Fruit fly (Drosophila melanogaster) whole organism, embryonic: Measurements from ENCODE around the gene CG14657.

Experiments
- Atf-2 ChIP-seq: fragments of 200-800 bp; sonication (Bioruptor generic); optimal IDR thresholded peaks from 2 replicates; lab custom pipeline; 2016; ENCODE audit warnings: missing biosample characterization, missing genetic modification characterization
- CG10267 ChIP-seq: fragments of 200-800 bp; sonication (Bioruptor generic); optimal IDR thresholded peaks from 2 replicates; lab custom pipeline; 2018; ENCODE audit warnings: missing biosample characterization, mild to moderate bottlenecking, missing genetic modification characterization, moderate library complexity
- CG11456 ChIP-seq: fragments of 200-800 bp; sonication (Bioruptor generic); IDR thresholded peaks from 3 replicates; pipeline ENCODE4 v1.3.6; 2022; ENCODE audit warnings: missing biosample characterization, missing genetic modification characterization
- CG11560 ChIP-seq: fragments of 200-800 bp; sonication (Bioruptor generic); IDR thresholded peaks from 3 replicates; pipeline ENCODE4 v1.3.6; 2022; ENCODE audit warnings: missing biosample characterization, missing genetic modification characterization
- CG13123 ChIP-seq: fragments of 200-800 bp; sonication (Bioruptor generic); optimal IDR thresholded peaks from 2 replicates; lab custom pipeline; 2016; ENCODE audit warnings: missing biosample characterization, missing genetic modification characterization
- CG15696 ChIP-seq: fragments of 200-800 bp; sonication (Bioruptor generic); optimal IDR thresholded peaks from 2 replicates; lab custom pipeline; 2019; ENCODE audit warnings: missing biosample characterization, mild to moderate bottlenecking, missing genetic modification characterization, moderate library complexity
- CG16863 ChIP-seq: fragments of 200-800 bp; sonication (Bioruptor generic); optimal IDR thresholded peaks from 3 replicates; lab custom pipeline; 2016; ENCODE audit warnings: missing biosample characterization, missing genetic modification characterization
- CG17612 ChIP-seq: fragments of 200-800 bp; sonication (Bioruptor generic); IDR thresholded peaks from 2 replicates; pipeline ENCODE4 v1.3.6; 2022; ENCODE audit warnings: missing biosample characterization, missing genetic modification characterization
- CG32767 ChIP-seq: fragments of 200-800 bp; sonication (Bioruptor generic); IDR thresholded peaks from 2 replicates; pipeline ENCODE4 v1.3.6; 2022; ENCODE audit warnings: missing biosample characterization, missing genetic modification characterization
- CG3281 ChIP-seq: fragments of 200-800 bp; sonication (Bioruptor generic); optimal IDR thresholded peaks from 3 replicates; lab custom pipeline; 2017; ENCODE audit warnings: missing biosample characterization, mild to moderate bottlenecking, missing genetic modification characterization
- CG33213 ChIP-seq: fragments of 200-800 bp; sonication (Bioruptor generic); optimal IDR thresholded peaks from 3 replicates; lab custom pipeline; 2016; ENCODE audit warnings: missing biosample characterization, missing genetic modification characterization
- CG4820 ChIP-seq: fragments of 200-800 bp; sonication (Bioruptor generic); optimal IDR thresholded peaks from 3 replicates; lab custom pipeline; 2016; ENCODE audit warnings: missing biosample characterization, missing genetic modification characterization
- CG4854 ChIP-seq: fragments of 200-800 bp; sonication (Bioruptor generic); optimal IDR thresholded peaks from 2 replicates; lab custom pipeline; 2016; ENCODE audit warnings: missing biosample characterization, missing genetic modification characterization, inconsistent platforms
- CG8089 ChIP-seq: fragments of 200-800 bp; sonication (Bioruptor generic); optimal IDR thresholded peaks from 3 replicates; lab custom pipeline; 2016; ENCODE audit warnings: missing biosample characterization, missing genetic modification characterization
- CHES-1-like ChIP-seq: fragments of 200-800 bp; sonication (Bioruptor generic); optimal IDR thresholded peaks from 2 replicates; lab custom pipeline; 2016; ENCODE audit warnings: missing biosample characterization, missing genetic modification characterization
- D ChIP-seq, 2 experiments: fragments of 200-800 bp in 1 of 2; fragments of >200 bp in 1 of 2; sonication (Bioruptor generic) in 1 of 2; optimal IDR thresholded peaks; 2 replicates in 1 of 2; 3 replicates in 1 of 2; lab custom pipeline; 2017; ENCODE audit warnings: mild to moderate bottlenecking in 1 of 2, missing biosample characterization in 1 of 2, missing genetic modification characterization in 1 of 2, missing genetic modification reagents in 1 of 2
- D19B ChIP-seq: fragments of 200-800 bp; sonication (Bioruptor generic); optimal IDR thresholded peaks from 2 replicates; lab custom pipeline; 2017; ENCODE audit warnings: missing biosample characterization, mild to moderate bottlenecking, missing genetic modification characterization
- Dad ChIP-seq: fragments of 200-800 bp; sonication (Bioruptor generic); optimal IDR thresholded peaks from 3 replicates; lab custom pipeline; 2016; ENCODE audit warnings: missing biosample characterization, missing genetic modification characterization
- ERR ChIP-seq: fragments of 200-800 bp; sonication (Bioruptor generic); optimal IDR thresholded peaks from 2 replicates; lab custom pipeline; 2016; ENCODE audit warnings: missing biosample characterization, missing genetic modification characterization
- Kr ChIP-seq: fragments of 200-800 bp; sonication (Bioruptor generic); optimal IDR thresholded peaks from 2 replicates; lab custom pipeline; 2017; ENCODE audit warnings: missing biosample characterization, mild to moderate bottlenecking, missing genetic modification characterization
- Lpt ChIP-seq: fragments of >200 bp; optimal IDR thresholded peaks from 2 replicates; lab custom pipeline; 2018; ENCODE audit warnings: missing biosample characterization, missing genetic modification characterization
- NC2α ChIP-seq: fragments of 200-800 bp; sonication (Bioruptor generic); optimal IDR thresholded peaks from 2 replicates; lab custom pipeline; 2016; ENCODE audit warnings: missing biosample characterization, missing genetic modification characterization
- NFAT ChIP-seq: fragments of 200-800 bp; sonication (Bioruptor generic); IDR thresholded peaks from 2 replicates; pipeline ENCODE4 v1.3.6; 2022; ENCODE audit warnings: missing biosample characterization, missing genetic modification characterization
- NK7.1 ChIP-seq: fragments of 200-800 bp; sonication (Bioruptor generic); optimal IDR thresholded peaks from 3 replicates; lab custom pipeline; 2016; ENCODE audit warnings: missing biosample characterization, missing genetic modification characterization
- Oaz ChIP-seq: fragments of 200-800 bp; sonication (Bioruptor generic); IDR thresholded peaks from 2 replicates; pipeline ENCODE4 v1.3.6; 2022; ENCODE audit warnings: missing biosample characterization, missing genetic modification characterization
- Optix ChIP-seq: fragments of 200-800 bp; sonication (Bioruptor generic); IDR thresholded peaks from 3 replicates; pipeline ENCODE4 v1.3.6; 2022; ENCODE audit warnings: missing biosample characterization, missing genetic modification characterization
- Poxn ChIP-seq: fragments of 200-800 bp; sonication (Bioruptor generic); IDR thresholded peaks from 2 replicates; pipeline ENCODE4 v1.3.6; 2022; ENCODE audit warnings: missing biosample characterization, missing genetic modification characterization
- Rfx ChIP-seq: fragments of 200-800 bp; sonication (Bioruptor generic); IDR thresholded peaks from 2 replicates; pipeline ENCODE4 v1.3.6; 2022; ENCODE audit warnings: missing biosample characterization, missing genetic modification characterization
- Ssrp ChIP-seq: fragments of 200-800 bp; sonication (Bioruptor generic); optimal IDR thresholded peaks from 2 replicates; lab custom pipeline; 2018; ENCODE audit warnings: missing biosample characterization, mild to moderate bottlenecking, missing genetic modification characterization, moderate library complexity
- Xbp1 ChIP-seq: fragments of 200-800 bp; sonication (Bioruptor generic); optimal IDR thresholded peaks from 3 replicates; lab custom pipeline; 2016; ENCODE audit warnings: missing biosample characterization, mild to moderate bottlenecking, missing genetic modification characterization
- cad ChIP-seq: fragments of >200 bp; optimal IDR thresholded peaks from 2 replicates; lab custom pipeline; 2017; ENCODE audit warnings: missing biosample characterization, missing genetic modification characterization
- ci ChIP-seq: fragments of 200-800 bp; sonication (Bioruptor generic); IDR thresholded peaks from 3 replicates; pipeline ENCODE4 v1.3.6; 2022; ENCODE audit warnings: missing biosample characterization, missing genetic modification characterization
- corto ChIP-seq: fragments of 200-800 bp; sonication (Bioruptor generic); optimal IDR thresholded peaks from 2 replicates; lab custom pipeline; 2016; ENCODE audit warnings: missing biosample characterization, mild to moderate bottlenecking, missing genetic modification characterization, moderate library complexity
- dmrt11E ChIP-seq: fragments of 200-800 bp; sonication (Bioruptor generic); optimal IDR thresholded peaks from 3 replicates; lab custom pipeline; 2018; ENCODE audit warnings: missing biosample characterization, mild to moderate bottlenecking, missing genetic modification characterization, moderate library complexity
- eve ChIP-seq, 2 experiments: fragments of >200 bp; optimal IDR thresholded peaks; 2 replicates each; lab custom pipeline; 2017; ENCODE audit warnings: missing biosample characterization in 2 of 2, missing genetic modification characterization in 2 of 2
- fd96Cb ChIP-seq: fragments of 200-800 bp; sonication (Bioruptor generic); optimal IDR thresholded peaks from 2 replicates; lab custom pipeline; 2018; ENCODE audit warnings: missing biosample characterization, mild to moderate bottlenecking, missing genetic modification characterization, moderate library complexity
- gfzf ChIP-seq: fragments of 200-800 bp; sonication (Bioruptor generic); optimal IDR thresholded peaks from 2 replicates; lab custom pipeline; 2016; ENCODE audit warnings: missing biosample characterization, mild to moderate bottlenecking, missing genetic modification characterization, moderate library complexity
- grn ChIP-seq: fragments of 200-800 bp; sonication (Bioruptor generic); optimal IDR thresholded peaks from 3 replicates; lab custom pipeline; 2017; ENCODE audit warnings: missing biosample characterization, missing genetic modification characterization
- gro ChIP-seq: fragments of 200-800 bp; sonication (Bioruptor generic); optimal IDR thresholded peaks from 2 replicates; lab custom pipeline; 2016; ENCODE audit warnings: missing biosample characterization, missing genetic modification characterization
- gsb-n ChIP-seq: fragments of 200-800 bp; sonication (Bioruptor generic); optimal IDR thresholded peaks from 3 replicates; lab custom pipeline; 2018; ENCODE audit warnings: missing biosample characterization, mild to moderate bottlenecking, missing genetic modification characterization
- hb ChIP-seq: fragments of 200-800 bp; sonication (Bioruptor generic); IDR thresholded peaks from 3 replicates; pipeline ENCODE4 v1.3.6; 2022; ENCODE audit warnings: missing biosample characterization, missing genetic modification characterization; ENCODE audit not compliant: partially characterized antibody
- hbn ChIP-seq: fragments of 200-800 bp; sonication (Bioruptor generic); IDR thresholded peaks from 2 replicates; pipeline ENCODE4 v1.3.6; 2022; ENCODE audit warnings: missing biosample characterization, missing genetic modification characterization; ENCODE audit not compliant: partially characterized antibody
- oc ChIP-seq: fragments of 200-800 bp; sonication (Bioruptor generic); optimal IDR thresholded peaks from 2 replicates; lab custom pipeline; 2018; ENCODE audit warnings: missing biosample characterization, mild to moderate bottlenecking, missing genetic modification characterization, moderate library complexity
- pros ChIP-seq: fragments of 200-800 bp; sonication (Bioruptor generic); optimal IDR thresholded peaks from 3 replicates; lab custom pipeline; 2019; ENCODE audit warnings: missing biosample characterization, mild to moderate bottlenecking, missing genetic modification characterization, moderate library complexity
- repo ChIP-seq: fragments of 200-800 bp; sonication (Bioruptor generic); optimal IDR thresholded peaks from 2 replicates; lab custom pipeline; 2016; ENCODE audit warnings: missing biosample characterization, missing genetic modification characterization
- sim ChIP-seq: fragments of 200-800 bp; sonication (Bioruptor generic); IDR thresholded peaks from 2 replicates; pipeline ENCODE4 v1.3.6; 2022; ENCODE audit warnings: missing biosample characterization, missing genetic modification characterization
- slou ChIP-seq: fragments of 200-800 bp; sonication (Bioruptor generic); optimal IDR thresholded peaks from 3 replicates; lab custom pipeline; 2016; ENCODE audit warnings: missing biosample characterization, missing genetic modification characterization
- so ChIP-seq: fragments of 200-800 bp; sonication (Bioruptor generic); IDR thresholded peaks from 3 replicates; pipeline ENCODE4 v1.3.6; 2022; ENCODE audit warnings: missing biosample characterization, missing genetic modification characterization
- tll ChIP-seq, 2 experiments: fragments of 200-800 bp in 1 of 2; fragments of >200 bp in 1 of 2; sonication (Bioruptor generic) in 1 of 2; optimal IDR thresholded peaks; 2 replicates each; lab custom pipeline; 2017 to 2019; ENCODE audit warnings: missing biosample characterization in 2 of 2, missing genetic modification characterization in 2 of 2, mild to moderate bottlenecking in 1 of 2, moderate library complexity in 1 of 2
- tx ChIP-seq: fragments of 200-800 bp; sonication (Bioruptor generic); optimal IDR thresholded peaks from 2 replicates; lab custom pipeline; 2016; ENCODE audit warnings: missing biosample characterization, missing genetic modification characterization

CG14657 gene

DNA sequence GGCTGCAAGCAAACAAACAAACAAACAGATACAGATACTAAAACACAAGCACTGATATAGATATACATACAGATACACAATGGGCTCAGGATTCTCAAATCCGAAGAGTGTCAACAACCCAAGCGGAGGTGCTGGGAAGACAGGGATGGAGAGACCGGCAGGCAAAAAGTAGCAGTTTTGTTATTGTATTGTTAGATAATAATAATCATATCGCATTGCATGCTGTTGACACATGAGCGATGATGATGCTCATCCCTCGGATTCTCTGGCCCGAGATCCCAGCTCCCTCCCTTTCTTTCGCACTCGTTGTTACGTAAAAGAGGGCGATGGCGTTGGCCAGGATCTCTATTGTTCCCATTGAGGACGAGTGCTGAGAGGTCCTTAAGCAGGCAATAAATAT, 42.6 kb upstream of the CG14657 start (continued):
- TF ChIP-seq pros (GFP tag; lab: Kevin White, UChicago) (peak; percentile 72), cad (peak; percentile 52), oc (tag; lab: Kevin White, UChicago) (peak; percentile 53), dmrt11E (tag; lab: Kevin White, UChicago) (peak; percentile 58), Kr (GFP tag; lab: Kevin White, UChicago) (peak; percentile 80), Atf-2 (no peak)

DNA sequence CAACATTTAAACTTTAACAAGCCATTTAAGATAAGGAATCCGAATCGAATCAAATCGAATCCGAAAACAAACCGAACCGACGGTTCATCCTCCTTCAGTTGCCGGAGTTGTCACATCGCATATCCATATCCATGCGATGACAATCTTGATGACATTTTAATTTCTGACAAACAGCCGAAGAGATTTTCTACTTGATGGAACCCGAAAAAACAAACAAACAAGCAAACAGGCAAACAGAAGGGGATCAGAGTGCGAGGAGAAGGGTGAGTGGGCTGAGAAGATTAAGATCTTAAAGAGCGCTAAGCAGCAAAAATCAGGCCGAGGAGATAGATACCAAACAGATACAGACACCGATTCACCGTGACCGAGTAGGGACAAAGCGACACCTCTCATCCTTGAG, 39.9 kb upstream of the CG14657 start:
- TF ChIP-seq Dad (GFP tag; lab: Kevin White, UChicago) (no peak), Kr (GFP tag; lab: Kevin White, UChicago) (peak; percentile 71), Rfx (no peak), corto (GFP tag; lab: Kevin White, UChicago) (no peak), Ssrp (no peak), CG10267 (no peak), CG13123 (GFP tag; lab: Kevin White, UChicago) (no peak), D (optimal IDR thresholded peaks at IDR 0.05; lab: Kevin White, UChicago) (peak; percentile 1), D (GFP tag; optimal IDR thresholded peaks at IDR 0.05; lab: Kevin White, UChicago) (no peak), CG33213 (GFP tag; lab: Kevin White, UChicago) (no peak), NFAT (GFP tag; lab: Robert Waterston, UW) (no peak), Optix (GFP tag; lab: Robert Waterston, UW) (no peak), CHES-1-like (GFP tag; lab: Kevin White, UChicago) (no peak), tx (GFP tag; lab: Kevin White, UChicago) (no peak), CG3281 (no peak), grn (peak; percentile 95), so (GFP tag; lab: Robert Waterston, UW) (no peak), CG17612 (no peak), hbn (GFP tag; lab: Robert Waterston, UW) (no peak), repo (GFP tag; lab: Kevin White, UChicago) (no peak), CG15696 (tag; lab: Kevin White, UChicago) (peak; percentile 45), dmrt11E (tag; lab: Kevin White, UChicago) (peak; percentile 39), CG11560 (tag; lab: Robert Waterston, UW) (no peak), slou (GFP tag; lab: Kevin White, UChicago) (no peak), CG8089 (GFP tag; lab: Kevin White, UChicago) (no peak), sim (no peak), CG11456 (GFP tag; lab: Robert Waterston, UW) (no peak), ci (no peak), NC2α (GFP tag; lab: Kevin White, UChicago) (no peak), CG32767 (GFP tag; lab: Robert Waterston, UW) (no peak), Poxn (no peak), gfzf (GFP tag; lab: Kevin White, UChicago) (no peak), D19B (no peak), oc (tag; lab: Kevin White, UChicago) (peak; percentile 18), eve (GFP tag; optimal IDR thresholded peaks at IDR 0.05; lab: Kevin White, UChicago) (no peak), Xbp1 (no peak), CG4854 (GFP tag; lab: Kevin White, UChicago) (no peak), ERR (GFP tag; lab: Kevin White, UChicago) (no peak), gro (GFP tag; lab: Kevin White, UChicago) (no peak), hb (no peak), CG4820 (GFP tag; lab: Kevin White, UChicago) (no peak), fd96Cb (tag; lab: Kevin White, UChicago) (no peak), Oaz (GFP tag; lab: Robert Waterston, UW) (no peak), gsb-n (tag; lab: Kevin White, UChicago) (peak; percentile 27), tll (GFP tag; optimal IDR thresholded peaks at IDR 0.05; lab: Kevin White, UChicago) (peak in 1 of 2 experiments; percentile 62), CG16863 (GFP tag; lab: Kevin White, UChicago) (no peak), NK7.1 (no peak), Lpt (GFP tag; lab: Kevin White, UChicago) (no peak)
